Worm (Caenorhabditis elegans): ENCODE measurements around the gene xol-1.

xol-1 gene

DNA sequence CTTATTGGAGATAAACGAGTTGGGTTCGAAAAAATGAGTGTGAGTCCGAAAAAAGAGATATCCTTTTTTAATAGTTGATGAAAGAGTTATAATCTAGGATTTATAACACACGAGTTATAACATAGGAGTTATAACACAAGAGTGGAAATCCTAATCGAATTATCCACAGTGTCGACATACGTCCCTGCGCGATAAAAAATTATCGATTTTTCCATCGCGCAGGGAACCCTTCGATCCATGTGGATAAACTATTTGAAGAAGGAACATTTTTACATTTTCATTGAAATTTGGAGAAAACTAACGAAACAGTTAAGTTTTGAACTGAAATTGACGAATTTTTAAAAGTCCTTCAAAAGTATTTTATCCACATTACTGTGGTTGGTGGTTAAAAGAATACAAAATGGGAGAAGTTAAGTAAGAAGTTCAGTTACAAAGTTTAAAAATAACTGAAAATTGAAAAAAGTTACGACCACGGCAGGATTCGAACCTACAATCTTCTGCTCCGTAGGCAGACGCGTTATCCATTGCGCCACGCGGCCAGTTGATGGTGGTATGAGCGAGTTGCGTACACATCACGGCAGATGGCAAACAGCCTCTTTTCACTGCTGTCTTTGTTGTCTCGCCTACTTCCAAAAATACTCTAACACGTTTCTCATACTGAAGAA is 4.8 kb upstream of the xol-1 start (continued):
- peak; percentile 94 for TF ChIP-seq pqm-1 (tag; optimal IDR thresholded peaks at IDR 0.05)
- peak; percentile 94 for TF ChIP-seq fkh-10 (GFP tag; optimal IDR thresholded peaks at IDR 0.05)
- peak; percentile 96 for TF ChIP-seq nfya-1 (tag; optimal IDR thresholded peaks at IDR 0.05; ENCODE audit: insufficient read depth)
- TF ChIP-seq zag-1 (tag; optimal IDR thresholded peaks at IDR 0.05), result peak; percentile 94
- peak; percentile 36 for TF ChIP-seq nhr-12 (tag; optimal IDR thresholded peaks at IDR 0.05)
- peak; percentile 90 for TF ChIP-seq elt-1 (tag; optimal IDR thresholded peaks at IDR 0.05)
- TF ChIP-seq eor-1 (tag; optimal IDR thresholded peaks at IDR 0.05), result peak in 1 of 2 experiments; percentile 87
- TF ChIP-seq hmg-11 (tag; optimal IDR thresholded peaks at IDR 0.05), result peak; percentile 93
- peak; percentile 80 for TF ChIP-seq ceh-16 (tag; optimal IDR thresholded peaks at IDR 0.05)
- TF ChIP-seq nhr-11 (tag; optimal IDR thresholded peaks at IDR 0.05), result peak; percentile 99
- no peak for TF ChIP-seq unc-39 (tag; optimal IDR thresholded peaks at IDR 0.05)
- TF ChIP-seq lin-15B (tag; optimal IDR thresholded peaks at IDR 0.05), result peak; percentile 24
- TF ChIP-seq nhr-77 (tag; optimal IDR thresholded peaks at IDR 0.05), result peak; percentile 98
- TF ChIP-seq sea-2 (GFP tag; optimal IDR thresholded peaks at IDR 0.05), result no peak
- peak; percentile 94 for TF ChIP-seq nhr-28 (tag; optimal IDR thresholded peaks at IDR 0.05)
- TF ChIP-seq pha-4 (tag; optimal IDR thresholded peaks at IDR 0.05), result peak; percentile 96
- TF ChIP-seq mml-1 (tag; optimal IDR thresholded peaks at IDR 0.05), result no peak
- peak; percentile 99 for TF ChIP-seq nhr-43 (tag; optimal IDR thresholded peaks at IDR 0.05; ENCODE audit: poor library complexity, severe bottlenecking)
- TF ChIP-seq snpc-4 (tag; optimal IDR thresholded peaks at IDR 0.05), result peak; percentile 96
- no peak for TF ChIP-seq ama-1 (optimal IDR thresholded peaks at IDR 0.05)
- TF ChIP-seq skn-1 (tag; optimal IDR thresholded peaks at IDR 0.05), result peak; percentile 98
- peak; percentile 65 for TF ChIP-seq nhr-237 (tag; optimal IDR thresholded peaks at IDR 0.05)
- TF ChIP-seq aly-2 (tag; optimal IDR thresholded peaks at IDR 0.05), result peak; percentile 92

DNA sequence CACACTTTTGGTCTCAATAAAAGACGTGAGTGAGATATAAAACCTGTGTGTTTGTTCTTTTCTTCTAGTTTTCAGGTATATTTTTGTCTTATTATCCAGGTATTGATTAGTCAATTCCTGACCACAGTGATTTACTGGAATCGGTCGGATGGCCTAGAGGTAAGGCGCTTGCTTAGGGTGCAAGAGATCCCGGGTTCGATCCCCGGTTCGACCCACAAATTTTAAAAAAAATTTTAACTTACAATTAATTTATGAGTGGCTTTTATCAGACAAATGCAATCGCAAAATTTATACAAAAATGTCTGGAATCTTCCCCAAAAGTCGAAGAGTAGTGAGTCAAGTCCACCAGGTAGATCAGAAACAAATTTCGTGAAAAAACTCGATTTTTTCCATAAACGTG is 3.7 kb upstream of the xol-1 start:
- no peak for TF ChIP-seq jun-1 (tag; optimal IDR thresholded peaks at IDR 0.05)
- TF ChIP-seq nhr-43 (tag; optimal IDR thresholded peaks at IDR 0.05; ENCODE audit: poor library complexity, severe bottlenecking), result no peak
- TF ChIP-seq R02D3.7 (tag; optimal IDR thresholded peaks at IDR 0.05), result no peak
- no peak for TF ChIP-seq ceh-9 (tag; optimal IDR thresholded peaks at IDR 0.05)
- TF ChIP-seq nhr-12 (tag; optimal IDR thresholded peaks at IDR 0.05), result no peak

ce11 chrX:8045152-8045551 is 4.0 kb downstream of the xol-1 start, which contains the start of gene C18A11.4:
Gene C18A11.4 (plus strand): TSS chrX:8045518.
- TF ChIP-seq nhr-11 (tag; optimal IDR thresholded peaks at IDR 0.05) (no peak), ceh-82 (tag; optimal IDR thresholded peaks at IDR 0.05) (no peak), fkh-2 (tag; optimal IDR thresholded peaks at IDR 0.05) (no peak), nhr-23 (tag; optimal IDR thresholded peaks at IDR 0.05) (peak; percentile 10)

ce11 chrX:8048637-8049036 is 7.5 kb downstream of the xol-1 start:
- TF ChIP-seq nhr-25 (tag; optimal IDR thresholded peaks at IDR 0.05) (peak; percentile 40), hmg-11 (tag; optimal IDR thresholded peaks at IDR 0.05) (no peak), nhr-12 (tag; optimal IDR thresholded peaks at IDR 0.05) (no peak), mdl-1 (tag; optimal IDR thresholded peaks at IDR 0.05) (no peak), ztf-4 (tag; optimal IDR thresholded peaks at IDR 0.05) (no peak), nhr-43 (tag; optimal IDR thresholded peaks at IDR 0.05; ENCODE audit: poor library complexity, severe bottlenecking) (peak; percentile 29), pqm-1 (tag; optimal IDR thresholded peaks at IDR 0.05) (no peak), ceh-28 (tag; optimal IDR thresholded peaks at IDR 0.05) (peak; percentile 81), ztf-11 (tag; optimal IDR thresholded peaks at IDR 0.05) (no peak)

- no peak for TF ChIP-seq nhr-25 (tag; optimal IDR thresholded peaks at IDR 0.05)
Observed at ce11 chrX:8052055-8052454, 10.9 kb downstream of the xol-1 start.

DNA sequence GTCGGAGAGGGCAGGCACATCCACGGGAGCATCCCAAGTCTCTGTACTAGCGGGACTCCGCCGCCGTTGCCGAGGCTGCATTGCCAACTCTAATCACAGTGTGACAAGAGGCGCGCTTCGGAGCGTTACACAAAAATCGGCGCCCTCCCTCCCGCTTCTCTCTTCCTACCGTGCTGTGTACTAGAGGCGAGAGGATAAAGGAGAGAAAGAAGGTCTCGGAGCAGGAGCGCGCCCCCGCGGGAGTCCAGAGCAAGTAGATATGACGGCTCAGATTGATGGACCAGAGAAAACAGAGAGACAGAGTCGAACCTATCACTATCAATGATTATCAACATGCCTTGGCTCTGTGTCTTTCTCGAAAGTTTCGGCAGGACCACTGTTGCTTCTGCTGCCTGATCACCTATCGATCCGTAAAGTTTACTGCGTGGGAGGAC is 11.9 kb downstream of the xol-1 start:
- TF ChIP-seq unc-62 (GFP tag; optimal IDR thresholded peaks at IDR 0.05) (no peak), unc-39 (tag; optimal IDR thresholded peaks at IDR 0.05) (no peak), nfya-1 (tag; optimal IDR thresholded peaks at IDR 0.05; ENCODE audit: insufficient read depth) (peak; percentile 19), nhr-76 (tag; optimal IDR thresholded peaks at IDR 0.05) (no peak), nhr-12 (tag; optimal IDR thresholded peaks at IDR 0.05) (no peak), aly-2 (tag; optimal IDR thresholded peaks at IDR 0.05) (no peak), ceh-28 (tag; optimal IDR thresholded peaks at IDR 0.05) (peak; percentile 49), elt-2 (tag; optimal IDR thresholded peaks at IDR 0.05) (no peak)

All from whole organism, L3 larva.